Worm (Caenorhabditis elegans): ENCODE measurements around the gene C24B5.4.

C24B5.4 gene

DNA sequence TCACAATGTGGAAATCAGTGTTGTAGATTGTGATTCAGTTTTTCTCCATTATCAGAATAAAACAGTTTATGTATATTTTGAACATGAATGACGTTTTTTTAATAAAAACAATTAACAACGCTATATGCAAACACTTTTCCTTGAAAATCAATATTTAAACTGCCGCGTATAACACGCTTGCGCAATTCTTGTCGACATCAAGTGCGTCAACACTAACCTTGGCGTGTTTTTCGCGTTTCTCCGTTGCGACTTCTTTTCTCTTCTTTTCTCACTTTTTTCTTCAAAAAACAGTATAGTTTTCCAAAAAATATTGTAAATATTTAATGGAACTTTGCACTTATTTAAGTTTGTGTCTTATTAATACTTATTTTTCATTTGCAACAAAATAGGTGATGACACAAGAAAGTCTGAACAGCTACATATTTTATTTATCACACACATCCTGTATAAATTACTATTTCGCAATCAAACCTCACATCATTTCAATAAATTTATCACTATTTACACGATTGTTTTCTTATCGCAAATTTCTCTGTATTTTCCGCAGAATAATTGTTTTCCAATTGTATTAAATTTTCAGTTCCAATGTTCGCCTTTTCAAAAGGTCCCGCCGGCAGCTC lies 21.8 kb downstream of the C24B5.4 start, which contains the start of gene spas-1 (continued):
- no peak for TF ChIP-seq rec-8 (tag; optimal IDR thresholded peaks at IDR 0.05)

DNA sequence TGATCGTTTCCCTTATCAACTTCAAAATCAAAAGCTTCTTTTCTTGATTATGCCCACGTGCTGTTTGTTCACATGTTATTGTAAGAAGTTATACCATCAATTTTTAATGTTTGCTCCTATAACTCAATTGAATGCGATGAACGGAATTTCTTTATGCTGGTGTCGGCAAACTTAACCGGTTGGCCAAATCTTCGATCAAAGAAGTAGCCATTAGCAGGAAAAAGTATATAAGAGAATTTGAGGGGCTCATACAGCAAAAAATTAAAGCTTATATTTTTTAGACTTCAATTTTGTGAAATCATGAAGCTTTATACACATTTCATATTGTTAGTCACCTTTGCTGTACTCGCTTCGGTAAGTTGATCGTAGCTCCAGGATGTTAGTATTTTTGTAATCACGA lies 23.3 kb downstream of the C24B5.4 start, which contains the start of gene pqn-16:
pqn-16 (plus strand) TSS at position 301 of the 400 bp plus-strand sequence.
- TF ChIP-seq snpc-4 (GFP tag; optimal IDR thresholded peaks at IDR 0.05) = no peak
- no peak for TF ChIP-seq snpc-4 (tag; optimal IDR thresholded peaks at IDR 0.05)
- TF ChIP-seq lin-26 (GFP tag; IDR thresholded peaks at IDR 0.05) = no peak
- TF ChIP-seq athp-1 (tag; optimal IDR thresholded peaks at IDR 0.05) = no peak
- no peak for TF ChIP-seq gei-17 (GFP tag; optimal IDR thresholded peaks at IDR 0.05)
- no peak for TF ChIP-seq lag-1 (GFP tag; IDR thresholded peaks at IDR 0.05)
- no peak for TF ChIP-seq atf-7 (tag; optimal IDR thresholded peaks at IDR 0.05)
- TF ChIP-seq ceh-91 (GFP tag; IDR thresholded peaks at IDR 0.05) = no peak
- no peak for TF ChIP-seq F55B11.4 (tag; optimal IDR thresholded peaks at IDR 0.05; ENCODE audit: borderline replicate concordance, insufficient read depth)
- no peak for TF ChIP-seq madf-10 (tag; optimal IDR thresholded peaks at IDR 0.05)
- TF ChIP-seq rec-8 (tag; optimal IDR thresholded peaks at IDR 0.05) = no peak
- TF ChIP-seq tbp1 (GFP tag; optimal IDR thresholded peaks at IDR 0.05) = no peak
- no peak for TF ChIP-seq aptf-2 (GFP tag; conservative IDR thresholded peaks at IDR 0.05)
- TF ChIP-seq die-1 (tag; optimal IDR thresholded peaks at IDR 0.05) = no peak
- no peak for TF ChIP-seq D2030.7 (GFP tag; IDR thresholded peaks at IDR 0.05)
- TF ChIP-seq lir-1 (GFP tag; conservative IDR thresholded peaks at IDR 0.05) = no peak
- no peak for TF ChIP-seq dpl-1 (GFP tag; optimal IDR thresholded peaks at IDR 0.05)
- TF ChIP-seq K11D2.4 (GFP tag; IDR thresholded peaks at IDR 0.05) = no peak

DNA sequence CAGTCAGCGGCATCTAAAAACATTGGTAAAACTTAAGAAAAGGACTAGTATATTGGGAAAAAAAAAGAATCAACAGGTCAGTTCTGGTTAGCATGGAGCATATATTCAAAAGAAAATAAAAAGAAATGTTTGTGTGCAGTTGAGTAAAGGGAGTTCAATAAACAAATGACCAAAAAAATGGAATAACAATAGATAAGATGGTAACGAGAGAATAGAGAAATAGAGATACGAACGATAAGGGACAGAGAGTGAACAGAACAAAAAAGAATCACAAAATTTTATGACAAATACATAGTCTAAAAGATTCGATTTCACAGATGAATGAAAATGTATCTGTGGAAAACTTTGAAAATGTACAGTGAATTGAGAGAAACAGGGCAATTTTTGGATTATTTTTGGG lies 24.1 kb downstream of the C24B5.4 start, which contains the start of gene gad-3:
gad-3 (minus strand) TSS at position 17 of the 400 bp plus-strand sequence.
- TF ChIP-seq xnd-1 (tag; optimal IDR thresholded peaks at IDR 0.05) (no peak), F22D6.2 (tag; optimal IDR thresholded peaks at IDR 0.05) (no peak), F57A8.1 (GFP tag; optimal IDR thresholded peaks at IDR 0.05) (no peak), ztf-28 (GFP tag; IDR thresholded peaks at IDR 0.05) (no peak), ztf-25 (GFP tag; IDR thresholded peaks at IDR 0.05) (no peak), F23B12.7 (tag; optimal IDR thresholded peaks at IDR 0.05; ENCODE audit: insufficient read depth) (no peak), nhr-80 (tag; optimal IDR thresholded peaks at IDR 0.05) (peak; percentile 60)

DNA sequence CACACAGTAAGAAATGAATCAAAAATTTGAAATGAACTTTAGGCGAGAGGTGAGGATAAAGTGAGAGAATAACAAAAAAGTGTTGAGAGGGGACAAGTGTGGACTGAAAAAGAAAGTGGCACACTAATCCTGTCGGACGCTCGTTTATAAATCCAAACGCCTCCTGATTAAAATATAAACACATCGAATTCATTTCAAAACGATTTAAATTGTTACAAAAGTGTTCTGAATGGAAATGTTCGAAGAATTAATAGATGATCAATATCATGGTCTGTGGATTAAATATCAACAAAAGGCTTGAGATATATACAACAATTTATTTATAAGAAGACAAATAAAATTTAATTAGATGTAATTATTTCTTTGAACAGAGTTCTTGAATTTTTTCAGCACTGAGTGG lies 29.0 kb downstream of the C24B5.4 start, which contains the start of gene B0222.11:
B0222.11 (minus strand) TSS at position 101 of the 400 bp plus-strand sequence.
- TF ChIP-seq B0261.1 (tag; optimal IDR thresholded peaks at IDR 0.05) = no peak
- TF ChIP-seq mes-4 (tag; optimal IDR thresholded peaks at IDR 0.05) = no peak
- TF ChIP-seq ama-1 (optimal IDR thresholded peaks at IDR 0.05) = no peak
- TF ChIP-seq ama-1 (GFP tag; optimal IDR thresholded peaks at IDR 0.05) = no peak
- no peak for TF ChIP-seq die-1 (tag; optimal IDR thresholded peaks at IDR 0.05)
- no peak for TF ChIP-seq ztf-6 (GFP tag; IDR thresholded peaks at IDR 0.05)
- TF ChIP-seq attf-3 (GFP tag; conservative IDR thresholded peaks at IDR 0.05) = no peak

DNA sequence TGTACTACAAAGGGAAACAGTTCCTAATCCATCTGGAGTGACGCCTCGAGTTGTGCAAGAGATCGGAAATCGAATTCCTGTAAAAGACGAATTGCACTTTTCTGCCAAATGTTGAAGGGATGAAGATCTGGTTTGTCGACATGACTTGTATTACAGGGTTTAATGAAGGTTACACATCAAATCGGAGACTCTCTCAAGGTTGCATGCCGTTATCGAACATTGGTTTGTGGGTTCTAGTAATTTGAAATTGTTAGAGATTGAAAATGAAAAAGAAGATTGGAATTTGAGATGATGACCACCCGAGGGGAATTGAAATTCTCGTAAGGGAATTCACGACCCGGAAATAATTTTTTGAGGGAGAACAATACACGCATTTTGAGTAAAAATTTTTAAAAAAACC lies 30.8 kb downstream of the C24B5.4 start:
- no peak for TF ChIP-seq hlh-26 (GFP tag; conservative IDR thresholded peaks at IDR 0.05)
- TF ChIP-seq lin-35 (GFP tag; optimal IDR thresholded peaks at IDR 0.05) = no peak
- no peak for TF ChIP-seq aptf-3 (GFP tag; IDR thresholded peaks at IDR 0.05)
- TF ChIP-seq let-526 (GFP tag; IDR thresholded peaks at IDR 0.05) = no peak
- TF ChIP-seq ceh-27 (GFP tag; optimal IDR thresholded peaks at IDR 0.05) = no peak
- TF ChIP-seq lin-40 (tag; optimal IDR thresholded peaks at IDR 0.05) = no peak
- TF ChIP-seq rec-8 (tag; optimal IDR thresholded peaks at IDR 0.05) = no peak
- TF ChIP-seq cebp-1 (GFP tag; IDR thresholded peaks at IDR 0.05) = no peak
- TF ChIP-seq cebp-1 (tag; optimal IDR thresholded peaks at IDR 0.05) = no peak
- no peak for TF ChIP-seq ccch-3 (GFP tag; optimal IDR thresholded peaks at IDR 0.05)

All from whole organism, young adult.